Worm (Caenorhabditis elegans) whole organism, L1 larva: ENCODE results near the gene F15B10.3.

Experiments used
- ces-1 ChIP-seq: fragments of 150-350 bp; optimal IDR thresholded peaks from 2 replicates; lab custom pipeline; 2014; ENCODE audit warnings: missing biosample characterization, missing genetic modification reagents, missing genetic modification characterization
- fos-1 ChIP-seq: fragments of 150-350 bp; optimal IDR thresholded peaks from 2 replicates; lab custom pipeline; 2014; ENCODE audit warnings: missing biosample characterization, missing genetic modification characterization
- nhr-237 ChIP-seq: fragments of 150-350 bp; optimal IDR thresholded peaks from 2 replicates; lab custom pipeline; 2014; ENCODE audit warnings: missing biosample characterization, missing genetic modification characterization
- nhr-76 ChIP-seq: sonication (generic microtip); optimal IDR thresholded peaks from 2 replicates; lab custom pipeline; 2017; ENCODE audit warnings: missing biosample characterization, missing genetic modification characterization
- nhr-77 ChIP-seq: fragments of 150-350 bp; optimal IDR thresholded peaks from 2 replicates; lab custom pipeline; 2014; ENCODE audit warnings: missing biosample characterization, missing genetic modification characterization
- zip-4 ChIP-seq: fragments of 200-800 bp; sonication (Bioruptor generic); optimal IDR thresholded peaks from 2 replicates; lab custom pipeline; 2018; ENCODE audit warnings: mild to moderate bottlenecking, missing genetic modification characterization, moderate library complexity, missing compliant biosample characterization
- ztf-4 ChIP-seq: fragments of 150-350 bp; optimal IDR thresholded peaks from 2 replicates; lab custom pipeline; 2014; ENCODE audit warnings: missing biosample characterization, missing genetic modification characterization

DNA sequence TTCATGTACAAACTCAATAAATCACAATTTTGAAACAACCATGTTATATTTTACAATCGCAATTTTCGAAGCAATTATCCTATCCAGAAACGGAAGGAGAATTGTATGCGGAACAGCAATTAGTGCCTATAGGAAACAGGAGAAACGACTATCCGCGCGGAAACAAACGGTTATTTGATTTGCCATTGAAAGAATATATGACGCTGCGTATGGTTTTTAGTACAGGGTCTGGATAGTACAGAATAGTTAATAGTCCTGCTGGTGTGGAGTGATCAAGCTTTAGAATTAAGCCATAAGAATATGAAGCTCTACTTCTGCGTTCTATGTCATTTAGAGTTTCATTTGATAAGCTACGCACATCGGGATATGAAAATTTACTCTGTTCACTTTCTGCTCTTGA is 44.4 kb downstream of the F15B10.3 start:
- TF ChIP-seq zip-4 (GFP tag; lab: Kevin White, UChicago) (no peak), ztf-4 (tag; lab: Kevin White, UChicago) (no peak), nhr-237 (no peak), ces-1 (GFP tag; lab: Kevin White, UChicago) (no peak), nhr-77 (no peak), fos-1 (tag; lab: Kevin White, UChicago) (no peak), nhr-76 (tag; lab: Kevin White, UChicago) (no peak)
